Worm (Caenorhabditis elegans): ENCODE measurements around the gene Y113G7B.12.

Gene Y113G7B.12

ce11 chrV:20186579-20186978 lies 25.9 kb downstream of the Y113G7B.12 start, which contains the start of gene srz-16:
Gene srz-16, minus strand, starts transcription at chrV:20186679.
- no peak for TF ChIP-seq unc-120 (tag; optimal IDR thresholded peaks at IDR 0.05; ENCODE audit: poor library complexity, severe bottlenecking)
- no peak for TF ChIP-seq cnd-1 (tag; optimal IDR thresholded peaks at IDR 0.05)
- TF ChIP-seq ceh-43 (GFP tag; optimal IDR thresholded peaks at IDR 0.05) = no peak
- TF ChIP-seq nhr-76 (tag; optimal IDR thresholded peaks at IDR 0.05) = no peak
- no peak for TF ChIP-seq elt-3 (tag; optimal IDR thresholded peaks at IDR 0.05)
- TF ChIP-seq flh-1 (GFP tag; optimal IDR thresholded peaks at IDR 0.05) = no peak
- TF ChIP-seq blmp-1 (tag; optimal IDR thresholded peaks at IDR 0.05) = no peak

- TF ChIP-seq sem-2 (GFP tag; optimal IDR thresholded peaks at IDR 0.05) = no peak
- peak; percentile 98 for TF ChIP-seq zip-8 (tag; optimal IDR thresholded peaks at IDR 0.05)
- no peak for TF ChIP-seq nhr-2 (tag; optimal IDR thresholded peaks at IDR 0.05)
These were observed 30.2 kb downstream of the Y113G7B.12 start for ce11 chrV:20182311-20182710.

- no peak for TF ChIP-seq pha-4 (tag; optimal IDR thresholded peaks at IDR 0.05)
- no peak for TF ChIP-seq sptf-1 (tag; optimal IDR thresholded peaks at IDR 0.05)
- TF ChIP-seq M03D4.4 (tag; optimal IDR thresholded peaks at IDR 0.05) = no peak
- TF ChIP-seq ces-1 (GFP tag; optimal IDR thresholded peaks at IDR 0.05) = no peak
- no peak for TF ChIP-seq mls-2 (tag; optimal IDR thresholded peaks at IDR 0.05)
- TF ChIP-seq nhr-2 (tag; optimal IDR thresholded peaks at IDR 0.05) = no peak
- no peak for TF ChIP-seq ceh-43 (GFP tag; optimal IDR thresholded peaks at IDR 0.05)
- TF ChIP-seq ceh-39 (tag; optimal IDR thresholded peaks at IDR 0.05) = no peak
- no peak for TF ChIP-seq zip-8 (tag; optimal IDR thresholded peaks at IDR 0.05)
- TF ChIP-seq lin-32 (GFP tag; optimal IDR thresholded peaks at IDR 0.05) = no peak
- TF ChIP-seq hlh-1 (tag; optimal IDR thresholded peaks at IDR 0.05) = no peak
- TF ChIP-seq cnd-1 (tag; optimal IDR thresholded peaks at IDR 0.05) = no peak
- no peak for TF ChIP-seq lsy-2 (tag; optimal IDR thresholded peaks at IDR 0.05)
- no peak for TF ChIP-seq nhr-12 (tag; optimal IDR thresholded peaks at IDR 0.05)
- no peak for TF ChIP-seq elt-1 (tag; optimal IDR thresholded peaks at IDR 0.05; ENCODE audit: borderline replicate concordance, insufficient read depth)
These were observed 40.5 kb downstream of the Y113G7B.12 start, which contains the start of gene srw-39 for ce11 chrV:20171941-20172340. Gene srw-39, minus strand, starts transcription at chrV:20172041.

ce11 chrV:20165808-20166207 lies 46.7 kb downstream of the Y113G7B.12 start:
- TF ChIP-seq nhr-237 (tag; optimal IDR thresholded peaks at IDR 0.05) (no peak), lin-32 (GFP tag; optimal IDR thresholded peaks at IDR 0.05) (no peak), nhr-2 (tag; optimal IDR thresholded peaks at IDR 0.05) (no peak), mab-5 (tag; optimal IDR thresholded peaks at IDR 0.05) (no peak), nhr-28 (tag; optimal IDR thresholded peaks at IDR 0.05) (no peak), nhr-12 (tag; optimal IDR thresholded peaks at IDR 0.05) (no peak)

ce11 chrV:20164059-20164892 lies 48.2 kb downstream of the Y113G7B.12 start, which contains the start of gene F19B2.5:
Gene F19B2.5, minus strand, starts transcription at chrV:20164165.
- no peak for TF ChIP-seq nhr-76 (tag; optimal IDR thresholded peaks at IDR 0.05)
- TF ChIP-seq snpc-4 (tag; optimal IDR thresholded peaks at IDR 0.05) = no peak
- TF ChIP-seq mep-1 (tag; optimal IDR thresholded peaks at IDR 0.05) = no peak
- TF ChIP-seq ztf-11 (tag; optimal IDR thresholded peaks at IDR 0.05) = no peak
- TF ChIP-seq unc-62 (GFP tag; optimal IDR thresholded peaks at IDR 0.05) = no peak
- no peak for TF ChIP-seq M03D4.4 (tag; optimal IDR thresholded peaks at IDR 0.05)
- TF ChIP-seq lin-32 (GFP tag; optimal IDR thresholded peaks at IDR 0.05) = no peak
- no peak for TF ChIP-seq nhr-2 (tag; optimal IDR thresholded peaks at IDR 0.05)
- TF ChIP-seq nhr-12 (tag; optimal IDR thresholded peaks at IDR 0.05) = no peak
- TF ChIP-seq unc-120 (tag; optimal IDR thresholded peaks at IDR 0.05; ENCODE audit: poor library complexity, severe bottlenecking) = no peak
- no peak for TF ChIP-seq unc-39 (tag; optimal IDR thresholded peaks at IDR 0.05)
- no peak for TF ChIP-seq ceh-83 (GFP tag; optimal IDR thresholded peaks at IDR 0.05)
- TF ChIP-seq tbx-8 (GFP tag; optimal IDR thresholded peaks at IDR 0.05) = no peak
- no peak for TF ChIP-seq mab-5 (tag; optimal IDR thresholded peaks at IDR 0.05)
- no peak for TF ChIP-seq lsy-2 (tag; optimal IDR thresholded peaks at IDR 0.05)
- no peak for TF ChIP-seq cnd-1 (tag; optimal IDR thresholded peaks at IDR 0.05)
- TF ChIP-seq ceh-39 (tag; optimal IDR thresholded peaks at IDR 0.05) = no peak
- TF ChIP-seq hlh-1 (tag; optimal IDR thresholded peaks at IDR 0.05) = no peak
- TF ChIP-seq sptf-1 (tag; optimal IDR thresholded peaks at IDR 0.05) = no peak

All from whole organism, mixed stage, embryonic.